Worm (Caenorhabditis elegans): ENCODE measurements around the gene C17H11.5.
A peak's percentile ranks its signal among the peaks of the same experiment; 100 is the strongest.
"Not testable (repeated sequence)": the region's sequence is repeated elsewhere in the genome, so short reads cannot be mapped to it uniquely, and the experiment has no call there.

- TF ChIP-seq ama-1 (optimal IDR thresholded peaks at IDR 0.05); hmbx-1 (tag; optimal IDR thresholded peaks at IDR 0.05); sea-1 (GFP tag; conservative IDR thresholded peaks at IDR 0.05); ets-7 (tag; optimal IDR thresholded peaks at IDR 0.05); tra-4 (tag; optimal IDR thresholded peaks at IDR 0.05): not testable (repeated sequence)
- peak; percentile 81 for TF ChIP-seq pes-1 (GFP tag; IDR thresholded peaks at IDR 0.05)
Measured at ce11 chrX:8155447-8155877, 29.5 kb downstream of the C17H11.5 start.
